Fruit fly (Drosophila melanogaster): ENCODE results near the gene eIF4EHP.

eIF4EHP gene

dm6 chr3R:24112320-24113069 is 3.7 kb upstream of the eIF4EHP start, which contains the start of gene CG13605:
Gene CG13605 (minus strand): TSS chr3R:24112389.
- TF ChIP-seq CG2120 (GFP tag; optimal IDR thresholded peaks at IDR 0.05), result peak; percentile 84
- peak; percentile 67 for TF ChIP-seq CG16813 (GFP tag; IDR thresholded peaks at IDR 0.05; ENCODE audit: partially characterized antibody)
- TF ChIP-seq pan (optimal IDR thresholded peaks at IDR 0.05), result no peak
- peak in 1 of 2 experiments; percentile 82 for TF ChIP-seq pan (GFP tag; optimal IDR thresholded peaks at IDR 0.05 in 1 of 2, IDR thresholded peaks at IDR 0.05 in 1 of 2)
- TF ChIP-seq Stat92E (GFP tag; optimal IDR thresholded peaks at IDR 0.05), result peak in 1 of 3 experiments; percentile 64
- TF ChIP-seq CG12391 (tag; optimal IDR thresholded peaks at IDR 0.05), result peak; percentile 82
- peak; percentile 61; the same call in 1 of the 2 replicates for TF ChIP-seq Taf1 (GFP tag; IDR thresholded peaks at IDR 0.05)
- peak; percentile 90 for TF ChIP-seq nom (GFP tag; optimal IDR thresholded peaks at IDR 0.05)
- TF ChIP-seq CG7928 (GFP tag; optimal IDR thresholded peaks at IDR 0.05), result peak; percentile 50
- TF ChIP-seq tgo (GFP tag; IDR thresholded peaks at IDR 0.05), result peak; percentile 68
- TF ChIP-seq Mad (GFP tag; optimal IDR thresholded peaks at IDR 0.05), result no peak
- TF ChIP-seq CG9797 (GFP tag; optimal IDR thresholded peaks at IDR 0.05), result peak; percentile 90
- TF ChIP-seq Ets97D (GFP tag; optimal IDR thresholded peaks at IDR 0.05), result peak; percentile 49
- TF ChIP-seq CG11085 (GFP tag; IDR thresholded peaks at IDR 0.05), result 0 out of 2 replicates have a peak, but pooled peaks have one; percentile 29
- no peak for TF ChIP-seq luna (GFP tag; optimal IDR thresholded peaks at IDR 0.05)
- TF ChIP-seq CG18619 (GFP tag; optimal IDR thresholded peaks at IDR 0.05), result peak; percentile 63
- TF ChIP-seq CG7556 (GFP tag; optimal IDR thresholded peaks at IDR 0.05), result peak; percentile 75
- no peak for TF ChIP-seq Dref (GFP tag; IDR thresholded peaks at IDR 0.05)
- peak; percentile 24; the same call in 1 of the 2 replicates for TF ChIP-seq CG9215 (GFP tag; IDR thresholded peaks at IDR 0.05)
- peak; percentile 51 for TF ChIP-seq CG10274 (GFP tag; optimal IDR thresholded peaks at IDR 0.05)
- peak; percentile 46 for TF ChIP-seq D19B (GFP tag; optimal IDR thresholded peaks at IDR 0.05)
- TF ChIP-seq CG10431 (GFP tag; optimal IDR thresholded peaks at IDR 0.05), result peak; percentile 46
- TF ChIP-seq tap (tag; optimal IDR thresholded peaks at IDR 0.05), result peak; percentile 64
- no peak for TF ChIP-seq hb (GFP tag; IDR thresholded peaks at IDR 0.05; ENCODE audit: partially characterized antibody)
- TF ChIP-seq kay (GFP tag; optimal IDR thresholded peaks at IDR 0.05), result peak; percentile 48
- peak; percentile 70 for TF ChIP-seq CG1233 (GFP tag; optimal IDR thresholded peaks at IDR 0.05)
- TF ChIP-seq Sry-β (GFP tag; optimal IDR thresholded peaks at IDR 0.05), result peak; percentile 60
- peak; percentile 73 for TF ChIP-seq Dbx (GFP tag; IDR thresholded peaks at IDR 0.05)
- no peak for TF ChIP-seq CG14860 (GFP tag; IDR thresholded peaks at IDR 0.05; ENCODE audit: partially characterized antibody)
- no peak for TF ChIP-seq CG7271 (tag; optimal IDR thresholded peaks at IDR 0.05)
- peak; percentile 26 for TF ChIP-seq CG10462 (GFP tag; optimal IDR thresholded peaks at IDR 0.05)
- TF ChIP-seq CG7372 (GFP tag; IDR thresholded peaks at IDR 0.05), result no peak
- peak; percentile 69 for TF ChIP-seq CG17328 (GFP tag; IDR thresholded peaks at IDR 0.05)
- peak; percentile 19 for TF ChIP-seq Spps (tag; optimal IDR thresholded peaks at IDR 0.05)
- TF ChIP-seq shn (GFP tag; optimal IDR thresholded peaks at IDR 0.05), result peak; percentile 41
- no peak for TF ChIP-seq zen2 (GFP tag; IDR thresholded peaks at IDR 0.05; ENCODE audit: partially characterized antibody)
- peak; percentile 85 for TF ChIP-seq CG11456 (GFP tag; IDR thresholded peaks at IDR 0.05)
- peak; percentile 64; the same call in 2 of the 3 replicates for TF ChIP-seq Opbp (GFP tag; IDR thresholded peaks at IDR 0.05; ENCODE audit: partially characterized antibody)
- no peak for TF ChIP-seq peb (GFP tag; IDR thresholded peaks at IDR 0.05)
- no peak for TF ChIP-seq Hr39 (optimal IDR thresholded peaks at IDR 0.05)
- TF ChIP-seq CG6791 (GFP tag; IDR thresholded peaks at IDR 0.05; ENCODE audit: partially characterized antibody), result peak; percentile 48; the same call in 2 of the 3 replicates
- TF ChIP-seq CG6765 (GFP tag; optimal IDR thresholded peaks at IDR 0.05), result peak; percentile 85
- no peak for TF ChIP-seq pita (GFP tag; optimal IDR thresholded peaks at IDR 0.05)
- peak; percentile 26 for TF ChIP-seq HmgZ (tag; optimal IDR thresholded peaks at IDR 0.05)
- 0 out of 2 replicates have a peak, but pooled peaks have one; percentile 34 for TF ChIP-seq Adf1 (GFP tag; IDR thresholded peaks at IDR 0.05)
- peak; percentile 57; the same call in 2 of the 3 replicates for TF ChIP-seq ase (GFP tag; IDR thresholded peaks at IDR 0.05)
- no peak for TF ChIP-seq TFAM (GFP tag; optimal IDR thresholded peaks at IDR 0.05)
- peak; percentile 57 for TF ChIP-seq phol (tag; optimal IDR thresholded peaks at IDR 0.05)
- TF ChIP-seq Hr3 (GFP tag; optimal IDR thresholded peaks at IDR 0.05), result peak; percentile 61
